Worm (Caenorhabditis elegans) whole organism, L1 larva: Measurements from ENCODE around the gene clec-202.

Experiments used
- C04F5.9 ChIP-seq: sonication (generic microtip); optimal IDR thresholded peaks from 2 replicates; lab custom pipeline; 2016; ENCODE audit warnings: missing genetic modification characterization, missing compliant biosample characterization
- C34B4.2 ChIP-seq: sonication (generic microtip); optimal IDR thresholded peaks from 2 replicates; lab custom pipeline; 2017; ENCODE audit warnings: mild to moderate bottlenecking, missing genetic modification characterization, missing compliant biosample characterization
- F16B12.6 ChIP-seq: fragments of 150-350 bp; optimal IDR thresholded peaks from 2 replicates; lab custom pipeline; 2014; ENCODE audit warnings: missing biosample characterization, missing genetic modification characterization
- aha-1 ChIP-seq: fragments of 150-350 bp; optimal IDR thresholded peaks from 2 replicates; lab custom pipeline; 2014; ENCODE audit warnings: missing biosample characterization, missing genetic modification characterization
- alr-1 ChIP-seq: fragments of 200-800 bp; sonication (Bioruptor generic); optimal IDR thresholded peaks from 2 replicates; lab custom pipeline; 2018; ENCODE audit warnings: borderline replicate concordance, mild to moderate bottlenecking, missing genetic modification characterization, missing compliant biosample characterization
- aly-2 ChIP-seq: fragments of 150-350 bp; optimal IDR thresholded peaks from 2 replicates; lab custom pipeline; 2014; ENCODE audit warnings: missing biosample characterization, missing genetic modification characterization
- blmp-1 ChIP-seq: fragments of 150-350 bp; optimal IDR thresholded peaks from 2 replicates; lab custom pipeline; 2014; ENCODE audit warnings: missing biosample characterization, missing genetic modification characterization
- ceh-8 ChIP-seq: fragments of 200-800 bp; sonication (Bioruptor generic); optimal IDR thresholded peaks from 2 replicates; lab custom pipeline; 2018; ENCODE audit warnings: mild to moderate bottlenecking, missing genetic modification characterization, moderate library complexity, missing compliant biosample characterization
- ceh-82 ChIP-seq, 3 experiments: fragments of 150-350 bp in 1 of 3; sonication (generic microtip) in 2 of 3; optimal IDR thresholded peaks; 2 replicates each; lab custom pipeline; 2014 to 2017; ENCODE audit warnings: missing biosample characterization in 3 of 3, missing genetic modification characterization in 3 of 3
- ceh-90 ChIP-seq: sonication (generic microtip); optimal IDR thresholded peaks from 2 replicates; lab custom pipeline; 2016; ENCODE audit warnings: missing genetic modification characterization, missing compliant biosample characterization
- dpl-1 ChIP-seq, 3 experiments: fragments of 150-350 bp in 2 of 3; sonication (generic microtip) in 1 of 3; optimal IDR thresholded peaks; 2 replicates each; lab custom pipeline; 2014 to 2017; ENCODE audit warnings: missing biosample characterization in 3 of 3, missing genetic modification characterization in 3 of 3, missing genetic modification reagents in 3 of 3
- egl-27 ChIP-seq, 2 experiments: fragments of 150-350 bp in 1 of 2; sonication (generic microtip); optimal IDR thresholded peaks; 3 replicates each; lab custom pipeline; 2017 to 2018; ENCODE audit warnings: missing biosample characterization in 2 of 2, missing genetic modification characterization in 2 of 2, missing genetic modification reagents in 2 of 2
- elt-2 ChIP-seq: sonication (generic microtip); optimal IDR thresholded peaks from 2 replicates; lab custom pipeline; 2016; ENCODE audit warnings: missing genetic modification characterization, mild to moderate bottlenecking, inconsistent platforms, missing compliant biosample characterization, missing genetic modification reagents
- elt-3 ChIP-seq, 6 experiments: fragments of 150-350 bp in 1 of 6; sonication (generic microtip); optimal IDR thresholded peaks; 2 replicates each; lab custom pipeline; 2017 to 2018; ENCODE audit warnings: missing biosample characterization in 6 of 6, missing genetic modification characterization in 6 of 6, inconsistent platforms in 1 of 6
- ets-5 ChIP-seq: fragments of 200-800 bp; sonication (Bioruptor generic); IDR thresholded peaks from 2 replicates; pipeline ENCODE4 v1.3.6; 2022; ENCODE audit warnings: missing genetic modification characterization, missing compliant biosample characterization
- fkh-10 ChIP-seq: sonication (generic microtip); optimal IDR thresholded peaks from 2 replicates; lab custom pipeline; 2017; ENCODE audit warnings: missing biosample characterization, missing genetic modification reagents, missing genetic modification characterization
- fkh-4 ChIP-seq: sonication (generic microtip); optimal IDR thresholded peaks from 2 replicates; lab custom pipeline; 2016; ENCODE audit warnings: missing compliant biosample characterization, missing genetic modification characterization, borderline replicate concordance
- fkh-8 ChIP-seq: sonication (generic microtip); optimal IDR thresholded peaks from 2 replicates; lab custom pipeline; 2016; ENCODE audit warnings: mild to moderate bottlenecking, missing genetic modification characterization, missing compliant biosample characterization
- irx-1 ChIP-seq: sonication (generic microtip); optimal IDR thresholded peaks from 2 replicates; lab custom pipeline; 2016; ENCODE audit warnings: missing genetic modification characterization, missing compliant biosample characterization
- isw-1 ChIP-seq: fragments of 200-800 bp; sonication (Bioruptor generic); IDR thresholded peaks from 2 replicates; pipeline ENCODE4 v1.3.6; 2022; ENCODE audit warnings: missing genetic modification characterization, missing compliant biosample characterization
- jun-1 ChIP-seq: fragments of 150-350 bp; optimal IDR thresholded peaks from 2 replicates; lab custom pipeline; 2014; ENCODE audit warnings: missing biosample characterization, missing genetic modification reagents, missing genetic modification characterization
- lin-35 ChIP-seq, 2 experiments: fragments of 150-350 bp; optimal IDR thresholded peaks; 2 replicates each; lab custom pipeline; 2014; ENCODE audit warnings: missing biosample characterization in 2 of 2, missing genetic modification characterization in 2 of 2, missing genetic modification reagents in 2 of 2
- lir-3 ChIP-seq: sonication (generic microtip); optimal IDR thresholded peaks from 2 replicates; lab custom pipeline; 2016; ENCODE audit warnings: mild to moderate bottlenecking, missing genetic modification characterization, moderate library complexity, missing compliant biosample characterization; ENCODE audit not compliant: poor library complexity
- mdl-1 ChIP-seq, 2 experiments: fragments of 150-350 bp; optimal IDR thresholded peaks; 2 replicates each; lab custom pipeline; 2014 to 2017; ENCODE audit warnings: missing biosample characterization in 2 of 2, missing genetic modification characterization in 2 of 2, inconsistent platforms in 1 of 2
- mep-1 ChIP-seq: fragments of 150-350 bp; optimal IDR thresholded peaks from 2 replicates; lab custom pipeline; 2014; ENCODE audit warnings: missing biosample characterization, missing genetic modification characterization
- nhr-12 ChIP-seq: sonication (generic microtip); optimal IDR thresholded peaks from 2 replicates; lab custom pipeline; 2017; ENCODE audit warnings: missing biosample characterization, missing genetic modification characterization
- nhr-19 ChIP-seq: fragments of 200-800 bp; sonication (Bioruptor generic); conservative IDR thresholded peaks from 2 replicates; pipeline ENCODE4 v1.3.6; 2022; ENCODE audit warnings: missing genetic modification characterization, missing compliant biosample characterization
- nhr-28 ChIP-seq: fragments of 150-350 bp; optimal IDR thresholded peaks from 2 replicates; lab custom pipeline; 2014; ENCODE audit warnings: missing biosample characterization, missing genetic modification characterization
- nhr-47 ChIP-seq: sonication (generic microtip); optimal IDR thresholded peaks from 2 replicates; lab custom pipeline; 2016; ENCODE audit warnings: mild to moderate bottlenecking, missing genetic modification characterization, moderate library complexity, missing compliant biosample characterization
- nhr-71 ChIP-seq: sonication (generic microtip); optimal IDR thresholded peaks from 2 replicates; lab custom pipeline; 2016; ENCODE audit warnings: mild to moderate bottlenecking, missing genetic modification characterization, moderate library complexity, missing compliant biosample characterization
- nhr-76 ChIP-seq: sonication (generic microtip); optimal IDR thresholded peaks from 2 replicates; lab custom pipeline; 2017; ENCODE audit warnings: missing biosample characterization, missing genetic modification characterization
- nhr-90 ChIP-seq: sonication (generic microtip); optimal IDR thresholded peaks from 2 replicates; lab custom pipeline; 2016; ENCODE audit warnings: mild to moderate bottlenecking, missing genetic modification characterization, missing compliant biosample characterization; ENCODE audit not compliant: poor library complexity
- pag-3 ChIP-seq: sonication (generic microtip); optimal IDR thresholded peaks from 2 replicates; lab custom pipeline; 2017; ENCODE audit warnings: missing genetic modification characterization, mild to moderate bottlenecking, missing compliant biosample characterization, antibody characterized with exemption, borderline replicate concordance; ENCODE audit not compliant: insufficient read depth
- pax-3 ChIP-seq: fragments of 200-800 bp; sonication (Bioruptor generic); optimal IDR thresholded peaks from 2 replicates; lab custom pipeline; 2018; ENCODE audit warnings: mild to moderate bottlenecking, missing genetic modification characterization, moderate library complexity, missing compliant biosample characterization
- pqm-1 ChIP-seq: sonication (generic microtip); optimal IDR thresholded peaks from 3 replicates; lab custom pipeline; 2017; ENCODE audit warnings: missing biosample characterization, missing genetic modification characterization
- rnt-1 ChIP-seq: sonication (generic microtip); optimal IDR thresholded peaks from 2 replicates; lab custom pipeline; 2016; ENCODE audit warnings: mild to moderate bottlenecking, missing genetic modification characterization, moderate library complexity, missing compliant biosample characterization
- snpc-4 ChIP-seq: fragments of 150-350 bp; optimal IDR thresholded peaks from 2 replicates; lab custom pipeline; 2014; ENCODE audit warnings: missing biosample characterization, missing genetic modification characterization
- swsn-7 ChIP-seq: sonication (generic microtip); optimal IDR thresholded peaks from 2 replicates; lab custom pipeline; 2016; ENCODE audit warnings: missing genetic modification characterization, missing compliant biosample characterization
- unc-130 ChIP-seq: fragments of 150-350 bp; optimal IDR thresholded peaks from 2 replicates; lab custom pipeline; 2017; ENCODE audit warnings: missing biosample characterization, missing genetic modification characterization, inconsistent platforms
- unc-62 ChIP-seq: fragments of 150-350 bp; optimal IDR thresholded peaks from 2 replicates; lab custom pipeline; 2014; ENCODE audit warnings: missing biosample characterization, missing genetic modification reagents, missing genetic modification characterization
- zip-4 ChIP-seq: fragments of 200-800 bp; sonication (Bioruptor generic); optimal IDR thresholded peaks from 2 replicates; lab custom pipeline; 2018; ENCODE audit warnings: mild to moderate bottlenecking, missing genetic modification characterization, moderate library complexity, missing compliant biosample characterization

Gene clec-202

ce11 chrIV:17342179-17342578 is 19.1 kb upstream of the clec-202 start, which contains the start of gene C49C3.9:
Gene C49C3.9, minus strand, starts transcription at chrIV:17342314.
- TF ChIP-seq pqm-1 = peak; percentile 21
- no peak for TF ChIP-seq F16B12.6 (tag; lab: Kevin White, UChicago)
- peak; percentile 85 for TF ChIP-seq elt-2 (tag; lab: Kevin White, UChicago)
- no peak for TF ChIP-seq blmp-1
- TF ChIP-seq irx-1 = no peak
- TF ChIP-seq aha-1 (tag; lab: Kevin White, UChicago) = no peak
- TF ChIP-seq nhr-47 (tag; lab: Kevin White, UChicago) = no peak
- no peak for TF ChIP-seq swsn-7 (tag; lab: Kevin White, UChicago)
- TF ChIP-seq, all 84 proteins: peak for 2

ce11 chrIV:17342667-17343066 is 18.6 kb upstream of the clec-202 start, which contains the start of gene C49C3.21:
Gene C49C3.21, plus strand, starts transcription at chrIV:17342967.
- no peak for TF ChIP-seq pqm-1
- TF ChIP-seq fkh-8 (tag; lab: Kevin White, UChicago) = no peak
- TF ChIP-seq nhr-12 (tag; lab: Kevin White, UChicago) = no peak
- no peak for TF ChIP-seq zip-4 (GFP tag; lab: Kevin White, UChicago)
- no peak for TF ChIP-seq unc-62 (GFP tag; lab: Kevin White, UChicago)
- TF ChIP-seq elt-3 (tag; optimal IDR thresholded peaks at IDR 0.05; lab: Kevin White, UChicago) = no peak
- no peak for TF ChIP-seq dpl-1 (GFP tag; optimal IDR thresholded peaks at IDR 0.05; lab: Kevin White, UChicago)
- no peak for TF ChIP-seq C34B4.2 (tag; lab: Kevin White, UChicago)
- TF ChIP-seq alr-1 (tag; lab: Kevin White, UChicago) = no peak
- TF ChIP-seq ets-5 (GFP tag; lab: Robert Waterston, UW) = no peak
- TF ChIP-seq nhr-76 (tag; lab: Kevin White, UChicago) = no peak
- TF ChIP-seq rnt-1 (tag; lab: Kevin White, UChicago) = no peak
- no peak for TF ChIP-seq unc-130 (tag; lab: Kevin White, UChicago)
- no peak for TF ChIP-seq nhr-47 (tag; lab: Kevin White, UChicago)

- TF ChIP-seq lin-35 (GFP tag; optimal IDR thresholded peaks at IDR 0.05; lab: Kevin White, UChicago) (no peak), pqm-1 (no peak), pax-3 (no peak), ceh-8 (GFP tag; lab: Kevin White, UChicago) (no peak), C04F5.9 (tag; lab: Kevin White, UChicago) (no peak), nhr-47 (tag; lab: Kevin White, UChicago) (no peak), dpl-1 (GFP tag; optimal IDR thresholded peaks at IDR 0.05; lab: Kevin White, UChicago) (no peak), unc-62 (GFP tag; lab: Kevin White, UChicago) (no peak), ceh-82 (tag; optimal IDR thresholded peaks at IDR 0.05; lab: Kevin White, UChicago) (no peak), isw-1 (GFP tag; lab: Robert Waterston, UW) (no peak), nhr-28 (tag; lab: Kevin White, UChicago) (no peak), egl-27 (tag; optimal IDR thresholded peaks at IDR 0.05; lab: Kevin White, UChicago) (no peak), pag-3 (tag; lab: Kevin White, UChicago) (no peak)
- TF ChIP-seq, all 84 proteins: peak for 0
These were observed 17.8 kb upstream of the clec-202 start, which contains the start of gene C49C3.11 for ce11 chrIV:17343482-17343881. Gene C49C3.11, plus strand, starts transcription at chrIV:17343782.

- no peak for TF ChIP-seq elt-3 (tag; optimal IDR thresholded peaks at IDR 0.05; lab: Kevin White, UChicago)
- no peak for TF ChIP-seq mep-1 (tag; lab: Kevin White, UChicago)
- TF ChIP-seq nhr-76 (tag; lab: Kevin White, UChicago) = no peak
- TF ChIP-seq nhr-47 (tag; lab: Kevin White, UChicago) = no peak
These were observed 14.5 kb upstream of the clec-202 start, which contains the start of the genes clec-197 and clec-198 for ce11 chrIV:17346599-17347218. Gene clec-197, minus strand, starts transcription at chrIV:17346699. Gene clec-198, plus strand, starts transcription at chrIV:17347168.

ce11 chrIV:17351586-17351985 is 9.7 kb upstream of the clec-202 start, which contains the start of gene clec-199:
Gene clec-199, plus strand, starts transcription at chrIV:17351886.
- TF ChIP-seq nhr-71 (tag; lab: Kevin White, UChicago) = no peak
- TF ChIP-seq mdl-1 (tag; optimal IDR thresholded peaks at IDR 0.05; lab: Kevin White, UChicago) = no peak
- TF ChIP-seq aly-2 = no peak
- TF ChIP-seq nhr-90 (tag; lab: Kevin White, UChicago) = no peak
- TF ChIP-seq lir-3 = no peak
- TF ChIP-seq ets-5 (GFP tag; lab: Robert Waterston, UW) = no peak
- no peak for TF ChIP-seq jun-1 (tag; lab: Kevin White, UChicago)
- TF ChIP-seq nhr-47 (tag; lab: Kevin White, UChicago) = no peak
- no peak for TF ChIP-seq nhr-19
- TF ChIP-seq fkh-4 (tag; lab: Kevin White, UChicago) = no peak
- no peak for TF ChIP-seq ceh-90
- no peak for TF ChIP-seq C04F5.9 (tag; lab: Kevin White, UChicago)
- TF ChIP-seq elt-3 (tag; optimal IDR thresholded peaks at IDR 0.05; lab: Kevin White, UChicago) = no peak
- no peak for TF ChIP-seq snpc-4 (tag; lab: Kevin White, UChicago)
- no peak for TF ChIP-seq fkh-10 (GFP tag; lab: Kevin White, UChicago)
